Fruit fly (Drosophila melanogaster) whole organism, embryonic: Measurements from ENCODE around the gene Noc2.

ENCODE experiments used
- CG10431 ChIP-seq: fragments of 200-800 bp; sonication (Bioruptor generic); optimal IDR thresholded peaks from 3 replicates; lab custom pipeline; 2018; ENCODE audit warnings: missing biosample characterization, mild to moderate bottlenecking, missing genetic modification characterization
- CG11085 ChIP-seq: fragments of 200-800 bp; sonication (Bioruptor generic); IDR thresholded peaks from 2 replicates; pipeline ENCODE4 v1.3.6; 2022; ENCODE audit warnings: missing biosample characterization, missing genetic modification characterization
- CG14014 ChIP-seq: fragments of 200-800 bp; sonication (Bioruptor generic); IDR thresholded peaks from 2 replicates; pipeline ENCODE4 v1.3.6; 2022; ENCODE audit warnings: missing biosample characterization, missing genetic modification characterization
- CG9437 ChIP-seq: fragments of 200-800 bp; sonication (Bioruptor generic); optimal IDR thresholded peaks from 2 replicates; lab custom pipeline; 2018; ENCODE audit warnings: missing biosample characterization, mild to moderate bottlenecking, missing genetic modification characterization
- CkIIα-i1 ChIP-seq: fragments of 200-800 bp; sonication (Bioruptor generic); IDR thresholded peaks from 2 replicates; pipeline ENCODE4 v1.3.6; 2022; ENCODE audit warnings: missing biosample characterization, missing genetic modification characterization
- Dbx ChIP-seq: fragments of 200-800 bp; sonication (Bioruptor generic); IDR thresholded peaks from 3 replicates; pipeline ENCODE4 v1.3.6; 2022; ENCODE audit warnings: missing biosample characterization, missing genetic modification characterization
- Gug ChIP-seq: fragments of 200-800 bp; sonication (Bioruptor generic); IDR thresholded peaks from 4 replicates; pipeline ENCODE4 v1.3.6; 2022; ENCODE audit warnings: missing biosample characterization, missing genetic modification characterization
- ranshi ChIP-seq: fragments of 200-800 bp; sonication (Bioruptor generic); IDR thresholded peaks from 2 replicates; pipeline ENCODE4 v1.3.6; 2022; ENCODE audit warnings: missing biosample characterization, missing genetic modification characterization
- wdn ChIP-seq: fragments of 200-800 bp; sonication (Bioruptor generic); IDR thresholded peaks from 2 replicates; pipeline ENCODE4 v1.3.6; 2022; ENCODE audit warnings: missing biosample characterization, missing genetic modification characterization

dm6 chr2L:21200275-21200674, 36.8 kb downstream of the Noc2 start, which contains the start of gene CG31624:
- no peak for TF ChIP-seq Dbx (GFP tag; lab: Robert Waterston, UW)
- no peak for TF ChIP-seq Gug (GFP tag; lab: Robert Waterston, UW)
- no peak for TF ChIP-seq CG9437
- TF ChIP-seq CkIIα-i1 = no peak
- no peak for TF ChIP-seq CG14014 (GFP tag; lab: Robert Waterston, UW)
- TF ChIP-seq wdn (GFP tag; lab: Robert Waterston, UW) = no peak
- no peak for TF ChIP-seq CG10431
- TF ChIP-seq ranshi (GFP tag; lab: Robert Waterston, UW) = no peak
- TF ChIP-seq CG11085 (GFP tag; lab: Robert Waterston, UW) = no peak
